Worm (Caenorhabditis elegans) whole organism, L1 larva: ENCODE results near the gene nhr-8.

Source experiments
- dpl-1 ChIP-seq, 3 experiments: fragments of 150-350 bp in 2 of 3; sonication (generic microtip) in 1 of 3; optimal IDR thresholded peaks; 2 replicates each; lab custom pipeline; 2014 to 2017; ENCODE audit warnings: missing biosample characterization in 3 of 3, missing genetic modification characterization in 3 of 3, missing genetic modification reagents in 3 of 3
- mef-2 ChIP-seq: fragments of 150-350 bp; optimal IDR thresholded peaks from 2 replicates; lab custom pipeline; 2014; ENCODE audit warnings: missing biosample characterization, missing genetic modification characterization

ce11 chrIV:7754114-7754513 is 43.3 kb downstream of the nhr-8 start:
- no peak for TF ChIP-seq mef-2 (tag; lab: Kevin White, UChicago)
- no peak for TF ChIP-seq dpl-1 (GFP tag; optimal IDR thresholded peaks at IDR 0.05; lab: Kevin White, UChicago)
